Worm (Caenorhabditis elegans): ENCODE results near the gene srx-86.
A peak's percentile ranks its signal among the peaks of the same experiment; 100 is the strongest.

DNA sequence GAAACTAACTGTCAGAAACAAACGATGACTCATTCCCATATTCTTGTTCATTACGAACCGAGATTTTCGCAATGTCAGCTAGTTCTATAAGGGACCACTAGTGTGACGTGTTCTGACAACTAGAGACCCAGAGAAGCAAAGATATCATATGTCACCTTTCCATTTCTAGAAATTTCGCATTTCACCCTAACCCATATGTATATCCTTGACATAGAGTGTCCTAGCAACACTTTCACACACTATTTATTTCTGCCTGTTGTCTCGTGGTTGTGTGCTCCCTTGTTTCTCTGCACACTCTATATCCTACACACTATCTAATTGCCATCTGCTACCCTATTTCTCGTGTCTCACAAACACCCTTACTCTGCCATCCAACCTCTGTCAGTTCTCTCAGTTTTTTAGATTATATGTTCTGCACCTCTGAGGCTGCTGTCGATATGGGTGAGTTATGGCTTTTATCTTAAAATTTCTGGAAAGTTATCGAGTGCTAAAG is 13.8 kb upstream of the srx-86 start, which contains the start of the genes F38B7.17 and F38B7.3:
- TF ChIP-seq mxl-1 (tag; optimal IDR thresholded peaks at IDR 0.05) (no peak), tbp1 (GFP tag; optimal IDR thresholded peaks at IDR 0.05) (peak; percentile 18), lsy-27 (tag; optimal IDR thresholded peaks at IDR 0.05; ENCODE audit: borderline replicate concordance, insufficient read depth) (no peak), efl-1 (GFP tag; optimal IDR thresholded peaks at IDR 0.05) (no peak), hmg-20 (GFP tag; IDR thresholded peaks at IDR 0.05) (no peak), F55B11.4 (tag; optimal IDR thresholded peaks at IDR 0.05; ENCODE audit: borderline replicate concordance, insufficient read depth) (no peak), let-526 (GFP tag; IDR thresholded peaks at IDR 0.05) (no peak), B0035.1 (tag; optimal IDR thresholded peaks at IDR 0.05) (no peak), akir-1 (GFP tag; optimal IDR thresholded peaks at IDR 0.05) (no peak), lin-35 (GFP tag; optimal IDR thresholded peaks at IDR 0.05) (peak in 1 of 3 experiments; percentile 32), ama-1 (optimal IDR thresholded peaks at IDR 0.05) (no peak), ama-1 (GFP tag; optimal IDR thresholded peaks at IDR 0.05) (no peak), hlh-26 (GFP tag; conservative IDR thresholded peaks at IDR 0.05) (no peak), F49E8.2 (tag; optimal IDR thresholded peaks at IDR 0.05; ENCODE audit: insufficient read depth) (no peak), atf-7 (tag; optimal IDR thresholded peaks at IDR 0.05) (no peak)
